Worm (Caenorhabditis elegans) whole organism, young adult: ENCODE measurements around the gene Y47D3B.12.

Experiments used
- C06A6.2 ChIP-seq: fragments of 200-800 bp; sonication (Bioruptor generic); conservative IDR thresholded peaks from 2 replicates; pipeline ENCODE4 v1.3.6; 2022; ENCODE audit warnings: missing genetic modification characterization, missing compliant biosample characterization
- F49E8.2 ChIP-seq: sonication (generic microtip); optimal IDR thresholded peaks from 3 replicates; lab custom pipeline; 2017; ENCODE audit warnings: missing genetic modification characterization, mild to moderate bottlenecking, missing compliant biosample characterization, antibody characterized with exemption, moderate library complexity; ENCODE audit not compliant: insufficient read depth
- Y56A3A.18 ChIP-seq: fragments of 200-800 bp; sonication (Bioruptor generic); IDR thresholded peaks from 2 replicates; pipeline ENCODE4 v1.3.6; 2022; ENCODE audit warnings: missing genetic modification reagents, missing genetic modification characterization, missing compliant biosample characterization
- Y67H2A.10 ChIP-seq: fragments of 200-800 bp; sonication (Bioruptor generic); conservative IDR thresholded peaks from 2 replicates; pipeline ENCODE4 v1.3.6; 2022; ENCODE audit warnings: missing genetic modification reagents, missing genetic modification characterization, missing compliant biosample characterization
- Y95B8A.8 ChIP-seq: fragments of 200-800 bp; sonication (Bioruptor generic); IDR thresholded peaks from 2 replicates; pipeline ENCODE4 v1.3.6; 2022; ENCODE audit warnings: missing genetic modification reagents, missing genetic modification characterization, missing compliant biosample characterization
- atf-7 ChIP-seq: sonication (generic microtip); optimal IDR thresholded peaks from 2 replicates; lab custom pipeline; 2017; ENCODE audit warnings: mild to moderate bottlenecking, missing genetic modification characterization, missing compliant biosample characterization
- athp-1 ChIP-seq: sonication (generic microtip); optimal IDR thresholded peaks from 2 replicates; lab custom pipeline; 2017; ENCODE audit warnings: mild to moderate bottlenecking, missing genetic modification characterization, missing compliant biosample characterization
- cebp-2 ChIP-seq: fragments of 200-800 bp; sonication (Bioruptor generic); IDR thresholded peaks from 2 replicates; pipeline ENCODE4 v1.3.6; 2022; ENCODE audit warnings: missing genetic modification characterization, missing compliant biosample characterization
- ceh-40 ChIP-seq: fragments of 200-800 bp; sonication (Bioruptor generic); IDR thresholded peaks from 2 replicates; pipeline ENCODE4 v1.3.6; 2022; ENCODE audit warnings: missing genetic modification characterization, missing compliant biosample characterization
- ceh-58 ChIP-seq: fragments of 200-800 bp; sonication (Bioruptor generic); IDR thresholded peaks from 2 replicates; pipeline ENCODE4 v1.3.6; 2022; ENCODE audit warnings: missing genetic modification characterization, missing compliant biosample characterization
- egl-18 ChIP-seq: fragments of 200-800 bp; sonication (Bioruptor generic); IDR thresholded peaks from 2 replicates; pipeline ENCODE4 v1.3.6; 2022; ENCODE audit warnings: missing genetic modification reagents, missing genetic modification characterization, missing compliant biosample characterization
- fkh-3 ChIP-seq: sonication (generic microtip); optimal IDR thresholded peaks from 2 replicates; lab custom pipeline; 2016; ENCODE audit warnings: mild to moderate bottlenecking, missing genetic modification characterization, missing compliant biosample characterization
- him-1 ChIP-seq: sonication (generic microtip); optimal IDR thresholded peaks from 2 replicates; lab custom pipeline; 2016; ENCODE audit warnings: missing genotype, missing genetic modification reagents, missing genetic modification characterization, missing compliant biosample characterization
- hlh-12 ChIP-seq: sonication (generic microtip); optimal IDR thresholded peaks from 2 replicates; lab custom pipeline; 2016; ENCODE audit warnings: missing genetic modification characterization, missing compliant biosample characterization
- lag-1 ChIP-seq: fragments of 200-800 bp; sonication (Bioruptor generic); IDR thresholded peaks from 2 replicates; pipeline ENCODE4 v1.3.6; 2022; ENCODE audit warnings: missing genetic modification reagents, missing genetic modification characterization, missing compliant biosample characterization
- let-526 ChIP-seq: fragments of 200-800 bp; sonication (Bioruptor generic); IDR thresholded peaks from 2 replicates; pipeline ENCODE4 v1.3.6; 2022; ENCODE audit warnings: missing genetic modification reagents, missing genetic modification characterization, missing compliant biosample characterization
- lin-54 ChIP-seq: fragments of 200-800 bp; sonication (Bioruptor generic); optimal IDR thresholded peaks from 2 replicates; lab custom pipeline; 2018; ENCODE audit warnings: mild to moderate bottlenecking, missing genetic modification characterization, missing compliant biosample characterization
- madf-3 ChIP-seq: fragments of 200-800 bp; sonication (Bioruptor generic); IDR thresholded peaks from 2 replicates; pipeline ENCODE4 v1.3.6; 2022; ENCODE audit warnings: missing genetic modification reagents, missing genetic modification characterization, missing compliant biosample characterization
- madf-6 ChIP-seq: fragments of 200-800 bp; sonication (Bioruptor generic); IDR thresholded peaks from 2 replicates; pipeline ENCODE4 v1.3.6; 2022; ENCODE audit warnings: missing genetic modification reagents, missing genetic modification characterization, missing compliant biosample characterization
- madf-8 ChIP-seq: fragments of 200-800 bp; sonication (Bioruptor generic); conservative IDR thresholded peaks from 2 replicates; pipeline ENCODE4 v1.3.6; 2022; ENCODE audit warnings: missing genetic modification reagents, missing genetic modification characterization, missing compliant biosample characterization
- nhr-27 ChIP-seq: fragments of 200-800 bp; sonication (Bioruptor generic); optimal IDR thresholded peaks from 2 replicates; lab custom pipeline; 2018; ENCODE audit warnings: mild to moderate bottlenecking, missing genetic modification characterization, moderate library complexity, missing compliant biosample characterization
- nhr-80 ChIP-seq: sonication (generic microtip); optimal IDR thresholded peaks from 2 replicates; lab custom pipeline; 2016; ENCODE audit warnings: missing genetic modification characterization, missing compliant biosample characterization
- rec-8 ChIP-seq, 2 experiments: sonication (generic microtip); optimal IDR thresholded peaks; 2 replicates each; lab custom pipeline; 2016; ENCODE audit warnings: mild to moderate bottlenecking in 2 of 2, missing genetic modification characterization in 2 of 2, missing genetic modification reagents in 2 of 2, missing genotype in 2 of 2, missing biosample characterization in 1 of 2, missing compliant biosample characterization in 1 of 2, moderate library complexity in 1 of 2
- snpc-4 ChIP-seq, 5 experiments: fragments of 150-350 bp in 1 of 5; sonication (generic microtip) in 4 of 5; optimal IDR thresholded peaks; 2 replicates each; lab custom pipeline; 2014 to 2018; ENCODE audit warnings: missing genetic modification characterization in 5 of 5, missing biosample characterization in 3 of 5, antibody characterized with exemption in 2 of 5, mild to moderate bottlenecking in 2 of 5, missing compliant biosample characterization in 2 of 5, missing genotype in 2 of 5, moderate library complexity in 2 of 5, missing genetic modification reagents in 1 of 5
- tbp1 ChIP-seq: fragments of 200-800 bp; sonication (Bioruptor generic); optimal IDR thresholded peaks from 2 replicates; lab custom pipeline; 2018; ENCODE audit warnings: mild to moderate bottlenecking, missing genetic modification characterization, missing compliant biosample characterization
- unc-130 ChIP-seq: sonication (generic microtip); optimal IDR thresholded peaks from 2 replicates; lab custom pipeline; 2016; ENCODE audit warnings: missing genetic modification reagents, missing genetic modification characterization, missing compliant biosample characterization
- unc-62 ChIP-seq: fragments of 150-350 bp; optimal IDR thresholded peaks from 2 replicates; lab custom pipeline; 2014; ENCODE audit warnings: missing biosample characterization, missing genetic modification reagents, missing genetic modification characterization
- zfh-2 ChIP-seq: fragments of 200-800 bp; sonication (Bioruptor generic); conservative IDR thresholded peaks from 2 replicates; pipeline ENCODE4 v1.3.6; 2022; ENCODE audit warnings: missing genetic modification reagents, missing genetic modification characterization, missing compliant biosample characterization
- ztf-28 ChIP-seq: fragments of 200-800 bp; sonication (Bioruptor generic); IDR thresholded peaks from 2 replicates; pipeline ENCODE4 v1.3.6; 2022; ENCODE audit warnings: missing genetic modification reagents, missing genetic modification characterization, missing compliant biosample characterization
- ztf-3 ChIP-seq: fragments of 200-800 bp; sonication (Bioruptor generic); optimal IDR thresholded peaks from 2 replicates; lab custom pipeline; 2018; ENCODE audit warnings: mild to moderate bottlenecking, missing genetic modification characterization, missing compliant biosample characterization

Gene Y47D3B.12

ce11 chrIII:11372199-11372938 lies 30.4 kb upstream of the Y47D3B.12 start:
- TF ChIP-seq zfh-2 (GFP tag; lab: Robert Waterston, UW) (0 out of 2 replicates have a peak, but pooled peaks have one; percentile 7), snpc-4 (GFP tag; optimal IDR thresholded peaks at IDR 0.05; lab: Kevin White, UChicago) (no peak), snpc-4 (tag; optimal IDR thresholded peaks at IDR 0.05; lab: Kevin White, UChicago) (peak; percentile 89 to 95 (median 92)), Y67H2A.10 (GFP tag; lab: Robert Waterston, UW) (no peak), him-1 (tag; lab: Kevin White, UChicago) (no peak), egl-18 (GFP tag; lab: Robert Waterston, UW) (no peak), atf-7 (tag; lab: Kevin White, UChicago) (no peak), ceh-40 (no peak), ceh-58 (GFP tag; lab: Robert Waterston, UW) (no peak), madf-6 (GFP tag; lab: Robert Waterston, UW) (no peak), ztf-28 (no peak), athp-1 (no peak), unc-130 (no peak), hlh-12 (tag; lab: Kevin White, UChicago) (no peak), Y56A3A.18 (GFP tag; lab: Robert Waterston, UW) (no peak), fkh-3 (tag; lab: Kevin White, UChicago) (no peak), unc-62 (GFP tag; lab: Kevin White, UChicago) (no peak), rec-8 (tag; optimal IDR thresholded peaks at IDR 0.05; lab: Kevin White, UChicago) (no peak), nhr-80 (tag; lab: Kevin White, UChicago) (peak; percentile 34), let-526 (GFP tag; lab: Robert Waterston, UW) (no peak), Y95B8A.8 (no peak), C06A6.2 (GFP tag; lab: Robert Waterston, UW) (no peak), lin-54 (GFP tag; lab: Kevin White, UChicago) (no peak), tbp1 (GFP tag; lab: Kevin White, UChicago) (no peak)

DNA sequence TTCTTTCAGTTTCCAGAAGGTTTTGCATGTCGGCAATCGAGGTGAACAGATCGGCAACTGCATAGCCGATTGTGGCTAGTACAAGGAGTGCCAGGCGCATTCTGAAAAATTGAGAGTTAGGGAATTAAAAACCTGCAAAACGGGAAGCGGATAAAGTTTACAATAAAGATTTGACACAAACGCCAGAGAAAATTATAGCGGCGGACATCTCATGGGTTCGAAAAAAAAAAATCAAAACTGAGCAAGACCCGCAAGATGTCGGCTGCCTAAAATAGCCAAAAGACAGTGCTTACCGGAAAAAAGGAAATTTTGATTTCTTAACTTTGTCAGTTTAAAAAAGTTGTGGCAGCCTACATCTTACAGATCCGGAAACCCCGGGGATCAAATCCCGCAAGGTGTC lies 24.9 kb upstream of the Y47D3B.12 start, which contains the start of gene dpy-18:
Gene dpy-18, minus strand, starts transcription at position 101 of the 400 bp plus-strand sequence.
- no peak for TF ChIP-seq cebp-2 (GFP tag; lab: Robert Waterston, UW)
- TF ChIP-seq F49E8.2 (tag; lab: Kevin White, UChicago), result no peak
- TF ChIP-seq ztf-3 (GFP tag; lab: Kevin White, UChicago), result no peak
- no peak for TF ChIP-seq lag-1 (GFP tag; lab: Robert Waterston, UW)
- TF ChIP-seq madf-3 (GFP tag; lab: Robert Waterston, UW), result no peak
- no peak for TF ChIP-seq him-1 (tag; lab: Kevin White, UChicago)
- TF ChIP-seq egl-18 (GFP tag; lab: Robert Waterston, UW), result no peak
- no peak for TF ChIP-seq Y67H2A.10 (GFP tag; lab: Robert Waterston, UW)
- TF ChIP-seq, all 124 proteins: peak for 0

DNA sequence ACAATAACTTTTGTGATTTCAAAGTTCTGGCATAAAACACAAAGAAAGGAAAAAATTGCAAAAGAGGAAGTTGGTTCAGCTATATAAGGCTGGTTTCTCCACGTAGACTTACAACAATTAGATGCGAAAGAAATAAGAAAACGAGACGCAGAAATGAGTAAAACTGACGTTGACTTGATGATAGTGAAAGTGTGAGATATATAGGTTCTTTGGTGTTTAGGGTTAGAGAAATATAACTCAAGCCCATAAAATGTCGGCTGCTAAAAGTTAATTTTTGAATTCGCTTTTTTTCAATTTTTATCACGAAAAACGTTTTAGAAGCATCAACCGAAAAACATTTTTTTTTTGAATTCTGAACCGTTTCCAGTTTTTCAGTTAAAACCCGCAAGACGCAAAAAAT lies 24.4 kb upstream of the Y47D3B.12 start:
- TF ChIP-seq nhr-27 (tag; lab: Kevin White, UChicago), result no peak
- TF ChIP-seq snpc-4 (GFP tag; optimal IDR thresholded peaks at IDR 0.05; lab: Kevin White, UChicago), result no peak
- TF ChIP-seq snpc-4 (tag; optimal IDR thresholded peaks at IDR 0.05; lab: Kevin White, UChicago), result peak in 1 of 4 experiments; percentile 16

DNA sequence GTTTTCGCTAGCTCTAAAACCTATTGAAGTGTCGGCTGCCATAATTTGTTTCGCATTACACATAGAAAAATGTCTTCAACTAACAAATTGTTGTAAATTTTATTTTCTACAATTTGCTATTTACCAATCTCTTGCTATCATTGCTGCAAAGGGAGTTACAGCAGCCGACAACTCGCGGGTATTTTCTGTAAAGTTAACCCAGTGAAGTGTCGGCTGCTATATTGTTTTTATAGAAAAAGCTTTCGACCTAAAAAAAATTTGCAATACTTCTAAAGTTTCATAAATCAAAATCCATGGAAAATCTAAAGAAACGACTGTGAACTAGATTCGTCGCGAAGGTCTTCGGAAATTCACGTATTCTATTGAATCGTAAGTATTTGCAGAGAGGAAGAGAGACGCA lies 23.9 kb upstream of the Y47D3B.12 start:
- TF ChIP-seq madf-8 (GFP tag; lab: Robert Waterston, UW) (no peak), snpc-4 (GFP tag; optimal IDR thresholded peaks at IDR 0.05; lab: Kevin White, UChicago) (no peak), snpc-4 (tag; optimal IDR thresholded peaks at IDR 0.05; lab: Kevin White, UChicago) (peak in 3 of 4 experiments; percentile 52 to 76 (median 60))
